Fruit fly (Drosophila melanogaster) whole organism, adult: ENCODE data around the gene WRNexo.
A peak's percentile ranks its signal among the peaks of the same experiment; 100 is the strongest.

ENCODE experiments used
- CG11617 ChIP-seq: fragments of 200-800 bp; sonication (Bioruptor generic); optimal IDR thresholded peaks from 2 replicates; lab custom pipeline; 2017; ENCODE audit warnings: mild to moderate bottlenecking, missing biosample characterization, missing genetic modification reagents, missing genetic modification characterization
- CG12768 ChIP-seq: fragments of 200-800 bp; sonication (Bioruptor generic); optimal IDR thresholded peaks from 2 replicates; lab custom pipeline; 2017; ENCODE audit warnings: missing biosample characterization, missing genetic modification characterization, mild to moderate bottlenecking, moderate library complexity, missing genetic modification reagents
- CG14711 ChIP-seq: fragments of 200-800 bp; sonication (Bioruptor generic); optimal IDR thresholded peaks from 2 replicates; lab custom pipeline; 2018; ENCODE audit warnings: missing biosample characterization, mild to moderate bottlenecking, missing genetic modification characterization, moderate library complexity
- CG1620 ChIP-seq: fragments of 200-800 bp; sonication (Bioruptor generic); optimal IDR thresholded peaks from 2 replicates; lab custom pipeline; 2016; ENCODE audit warnings: missing biosample characterization, missing genetic modification characterization
- CG33017 ChIP-seq: fragments of 200-800 bp; sonication (Bioruptor generic); optimal IDR thresholded peaks from 2 replicates; lab custom pipeline; 2018; ENCODE audit warnings: missing biosample characterization, mild to moderate bottlenecking, missing genetic modification characterization, moderate library complexity
- CG5204 ChIP-seq: fragments of 200-800 bp; sonication (Bioruptor generic); optimal IDR thresholded peaks from 2 replicates; lab custom pipeline; 2016; ENCODE audit warnings: missing biosample characterization, missing genetic modification characterization
- CG7045 ChIP-seq: fragments of 200-800 bp; sonication (Bioruptor generic); optimal IDR thresholded peaks from 2 replicates; lab custom pipeline; 2017; ENCODE audit warnings: missing biosample characterization, mild to moderate bottlenecking, missing genetic modification characterization
- CG7101 ChIP-seq: fragments of 200-800 bp; sonication (Bioruptor generic); optimal IDR thresholded peaks from 2 replicates; lab custom pipeline; 2018; ENCODE audit warnings: missing biosample characterization, mild to moderate bottlenecking, missing genetic modification characterization, moderate library complexity
- Clk ChIP-seq: fragments of 200-800 bp; sonication (Bioruptor generic); optimal IDR thresholded peaks from 2 replicates; lab custom pipeline; 2017; ENCODE audit warnings: missing biosample characterization, missing genetic modification characterization
- Crg-1 ChIP-seq: fragments of 200-800 bp; sonication (Bioruptor generic); optimal IDR thresholded peaks from 2 replicates; lab custom pipeline; 2016; ENCODE audit warnings: missing biosample characterization, missing genetic modification characterization
- Hr96 ChIP-seq: fragments of 200-800 bp; sonication (Bioruptor generic); optimal IDR thresholded peaks from 2 replicates; lab custom pipeline; 2016; ENCODE audit warnings: missing biosample characterization, missing genetic modification characterization
- Mnt ChIP-seq: fragments of 200-800 bp; sonication (Bioruptor generic); optimal IDR thresholded peaks from 2 replicates; lab custom pipeline; 2016; ENCODE audit warnings: missing biosample characterization, mild to moderate bottlenecking, missing genetic modification characterization
- bab1 ChIP-seq: fragments of 200-800 bp; sonication (Bioruptor generic); optimal IDR thresholded peaks from 3 replicates; lab custom pipeline; 2019; ENCODE audit warnings: missing biosample characterization, mild to moderate bottlenecking, missing genetic modification characterization, moderate library complexity
- cic ChIP-seq: fragments of 200-800 bp; sonication (Bioruptor generic); optimal IDR thresholded peaks from 2 replicates; lab custom pipeline; 2017; ENCODE audit warnings: missing biosample characterization, mild to moderate bottlenecking, missing genetic modification characterization, moderate library complexity
- cnc ChIP-seq, 2 experiments: fragments of >200 bp; optimal IDR thresholded peaks; 2 replicates each; lab custom pipeline; 2017
- kay ChIP-seq: fragments of 200-800 bp; sonication (Bioruptor generic); peaks from one replicate; lab custom pipeline; 2016; ENCODE audit warnings: missing biosample characterization, missing genetic modification characterization, borderline replicate concordance
- ovo ChIP-seq: fragments of 200-800 bp; sonication (Bioruptor generic); optimal IDR thresholded peaks from 2 replicates; lab custom pipeline; 2016; ENCODE audit warnings: missing biosample characterization, missing genetic modification characterization
- pad ChIP-seq: fragments of 200-800 bp; sonication (Bioruptor generic); optimal IDR thresholded peaks from 3 replicates; lab custom pipeline; 2017; ENCODE audit warnings: missing biosample characterization, missing genetic modification characterization, mild to moderate bottlenecking, moderate library complexity, missing genetic modification reagents
- tj ChIP-seq: fragments of 200-800 bp; sonication (Bioruptor generic); optimal IDR thresholded peaks from 3 replicates; lab custom pipeline; 2017; ENCODE audit warnings: missing biosample characterization, mild to moderate bottlenecking, missing genetic modification characterization, moderate library complexity
- toe ChIP-seq: fragments of 200-800 bp; sonication (Bioruptor generic); optimal IDR thresholded peaks from 2 replicates; lab custom pipeline; 2016; ENCODE audit warnings: missing biosample characterization, missing genetic modification characterization

The WRNexo gene

dm6 chr3R:18402549-18403429 lies 36.8 kb upstream of the WRNexo start, which contains the start of the genes Wdr37 and koko:
Wdr37 (minus strand) TSS chr3R:18402716.
koko (plus strand) TSS chr3R:18403026.
- TF ChIP-seq CG11617 (GFP tag; lab: Kevin White, UChicago): peak; percentile 97
- peak; percentile 96 for TF ChIP-seq CG7045 (GFP tag; lab: Kevin White, UChicago)
- TF ChIP-seq Hr96 (GFP tag; lab: Kevin White, UChicago): peak; percentile 77
- peak; percentile 98 for TF ChIP-seq bab1 (GFP tag; lab: Kevin White, UChicago)
- TF ChIP-seq kay (GFP tag; lab: Kevin White, UChicago): no peak
- TF ChIP-seq tj (GFP tag; lab: Kevin White, UChicago): peak; percentile 98
- TF ChIP-seq cic (GFP tag; lab: Kevin White, UChicago): peak; percentile 75
- peak; percentile 90 for TF ChIP-seq Crg-1 (GFP tag; lab: Kevin White, UChicago)
- peak; percentile 98 for TF ChIP-seq CG33017 (tag; lab: Kevin White, UChicago)
- peak; percentile 93 for TF ChIP-seq toe (GFP tag; lab: Kevin White, UChicago)
- TF ChIP-seq cnc (optimal IDR thresholded peaks at IDR 0.05; lab: Kevin White, UChicago): no peak
- TF ChIP-seq CG7101 (tag; lab: Kevin White, UChicago): peak; percentile 98
- peak; percentile 86 for TF ChIP-seq CG5204 (GFP tag; lab: Kevin White, UChicago)
- TF ChIP-seq ovo: peak; percentile 91
- TF ChIP-seq CG1620: peak; percentile 91
- TF ChIP-seq pad (GFP tag; lab: Kevin White, UChicago): peak; percentile 85
- peak; percentile 93 for TF ChIP-seq Clk (GFP tag; lab: Kevin White, UChicago)
- peak; percentile 82 for TF ChIP-seq Mnt (GFP tag; lab: Kevin White, UChicago)
- peak; percentile 94 for TF ChIP-seq CG14711 (tag; lab: Kevin White, UChicago)
- peak; percentile 94 for TF ChIP-seq CG12768 (GFP tag; lab: Kevin White, UChicago)

DNA sequence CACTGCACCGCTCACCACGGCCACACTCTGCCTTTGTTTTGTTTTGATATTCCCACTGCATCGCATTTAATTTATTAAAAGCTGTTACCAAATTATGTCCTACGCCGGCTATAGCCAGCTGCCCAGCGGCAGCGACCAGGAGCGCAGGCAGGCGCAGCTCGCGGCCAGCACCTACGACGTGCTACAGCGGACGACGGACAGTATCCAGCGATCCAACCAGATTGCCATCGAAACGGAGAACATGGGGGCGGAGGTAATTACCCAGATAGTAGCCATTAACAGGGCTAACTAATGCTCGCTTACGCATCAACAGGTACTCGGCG lies 33.7 kb upstream of the WRNexo start:
- TF ChIP-seq Mnt (GFP tag; lab: Kevin White, UChicago): no peak
- no peak for TF ChIP-seq cic (GFP tag; lab: Kevin White, UChicago)
- no peak for TF ChIP-seq CG11617 (GFP tag; lab: Kevin White, UChicago)
- TF ChIP-seq bab1 (GFP tag; lab: Kevin White, UChicago): no peak
- TF ChIP-seq Crg-1 (GFP tag; lab: Kevin White, UChicago): no peak
- TF ChIP-seq Clk (GFP tag; lab: Kevin White, UChicago): no peak
- no peak for TF ChIP-seq kay (GFP tag; lab: Kevin White, UChicago)
- TF ChIP-seq cnc (optimal IDR thresholded peaks at IDR 0.05; lab: Kevin White, UChicago): no peak
- no peak for TF ChIP-seq Hr96 (GFP tag; lab: Kevin White, UChicago)
- no peak for TF ChIP-seq CG7045 (GFP tag; lab: Kevin White, UChicago)
- TF ChIP-seq CG1620: no peak
- TF ChIP-seq toe (GFP tag; lab: Kevin White, UChicago): no peak
- TF ChIP-seq CG7101 (tag; lab: Kevin White, UChicago): no peak

DNA sequence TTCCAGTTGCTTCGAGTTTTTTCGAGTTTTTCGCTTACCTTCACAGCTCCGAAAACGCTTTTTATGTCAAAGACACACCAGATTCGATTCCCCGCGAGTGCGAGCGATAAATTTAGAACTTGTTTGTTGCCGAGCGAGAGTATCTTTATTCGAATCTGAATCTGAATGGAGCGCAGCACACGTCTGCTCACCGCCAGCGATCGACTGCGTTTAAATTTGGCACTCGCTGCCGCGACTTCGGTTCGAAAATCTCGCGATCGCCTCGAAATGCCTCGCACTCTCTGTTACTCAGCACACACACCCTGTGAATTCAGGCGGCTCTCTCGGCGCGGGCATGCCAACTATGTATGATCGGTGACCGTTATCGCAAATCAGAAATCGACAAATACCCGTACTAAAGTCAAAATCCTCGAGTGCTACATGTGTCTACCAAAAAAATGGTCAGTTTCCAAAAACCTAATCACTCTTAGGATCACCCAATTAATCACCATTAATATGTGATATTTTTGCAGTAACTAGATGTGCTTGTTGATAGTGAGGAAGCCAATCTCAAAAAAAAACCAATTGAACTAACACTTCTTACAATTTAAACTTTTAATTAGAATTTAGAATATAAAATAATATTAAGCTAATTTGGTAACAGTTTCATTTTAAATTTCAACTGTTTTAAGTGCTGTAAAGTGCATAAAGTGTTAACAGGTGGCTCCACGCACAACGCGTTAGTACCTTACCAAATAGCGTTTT lies 33.2 kb upstream of the WRNexo start, which contains the start of gene Vha100-2:
TSS of gene Vha100-2 (minus strand) at position 216 of the 744 bp plus-strand sequence.
- peak; percentile 65 for TF ChIP-seq CG1620
- no peak for TF ChIP-seq toe (GFP tag; lab: Kevin White, UChicago)
- no peak for TF ChIP-seq CG11617 (GFP tag; lab: Kevin White, UChicago)
- no peak for TF ChIP-seq Clk (GFP tag; lab: Kevin White, UChicago)
- peak; percentile 17 for TF ChIP-seq tj (GFP tag; lab: Kevin White, UChicago)
- peak; percentile 12 for TF ChIP-seq CG7101 (tag; lab: Kevin White, UChicago)
- TF ChIP-seq cic (GFP tag; lab: Kevin White, UChicago): peak; percentile 51
- TF ChIP-seq Hr96 (GFP tag; lab: Kevin White, UChicago): peak; percentile 24
- no peak for TF ChIP-seq CG7045 (GFP tag; lab: Kevin White, UChicago)
- peak; percentile 56 for TF ChIP-seq pad (GFP tag; lab: Kevin White, UChicago)
- peak; percentile 42 for TF ChIP-seq Mnt (GFP tag; lab: Kevin White, UChicago)
- no peak for TF ChIP-seq CG33017 (tag; lab: Kevin White, UChicago)
- no peak for TF ChIP-seq ovo
- peak; percentile 22 for TF ChIP-seq CG5204 (GFP tag; lab: Kevin White, UChicago)
- no peak for TF ChIP-seq Crg-1 (GFP tag; lab: Kevin White, UChicago)
- peak; percentile 77 for TF ChIP-seq CG12768 (GFP tag; lab: Kevin White, UChicago)
- no peak for TF ChIP-seq cnc (optimal IDR thresholded peaks at IDR 0.05; lab: Kevin White, UChicago)
- TF ChIP-seq CG14711 (tag; lab: Kevin White, UChicago): peak; percentile 29
- TF ChIP-seq kay (GFP tag; lab: Kevin White, UChicago): no peak
- peak; percentile 19 for TF ChIP-seq bab1 (GFP tag; lab: Kevin White, UChicago)

dm6 chr3R:18398460-18398901 lies 32.5 kb upstream of the WRNexo start:
- TF ChIP-seq tj (GFP tag; lab: Kevin White, UChicago): peak; percentile 35
- peak; percentile 8 for TF ChIP-seq Mnt (GFP tag; lab: Kevin White, UChicago)
- TF ChIP-seq CG12768 (GFP tag; lab: Kevin White, UChicago): no peak
